Worm (Caenorhabditis elegans): ENCODE results near the gene dmd-6.

- no peak for TF ChIP-seq F49E8.2 (tag; optimal IDR thresholded peaks at IDR 0.05; ENCODE audit: insufficient read depth)
- TF ChIP-seq ets-4 (GFP tag; optimal IDR thresholded peaks at IDR 0.05) = no peak
- TF ChIP-seq F52B5.7 (tag; optimal IDR thresholded peaks at IDR 0.05) = no peak
- no peak for TF ChIP-seq unc-62 (GFP tag; optimal IDR thresholded peaks at IDR 0.05)
- no peak for TF ChIP-seq Y53F4B.3 (GFP tag; IDR thresholded peaks at IDR 0.05)
- TF ChIP-seq ztf-25 (GFP tag; IDR thresholded peaks at IDR 0.05) = no peak
- TF ChIP-seq nhr-120 (GFP tag; IDR thresholded peaks at IDR 0.05) = no peak
- no peak for TF ChIP-seq ama-1 (optimal IDR thresholded peaks at IDR 0.05)
- no peak for TF ChIP-seq ama-1 (GFP tag; optimal IDR thresholded peaks at IDR 0.05)
Observed at ce11 chrIV:14617985-14618384, 1.6 kb downstream of the dmd-6 start.

Data from whole organism, young adult.